Fruit fly (Drosophila melanogaster) whole organism, embryonic: ENCODE measurements around the gene CG2611.

ENCODE experiments used
- Abd-B ChIP-seq: fragments of 200-800 bp; sonication (Bioruptor generic); optimal IDR thresholded peaks from 2 replicates; lab custom pipeline; 2018; ENCODE audit warnings: missing biosample characterization, mild to moderate bottlenecking, missing genetic modification characterization, moderate library complexity
- Asciz ChIP-seq: fragments of 200-800 bp; sonication (Bioruptor generic); optimal IDR thresholded peaks from 2 replicates; lab custom pipeline; 2017; ENCODE audit warnings: missing biosample characterization, mild to moderate bottlenecking, missing genetic modification characterization, missing genetic modification reagents
- Atf3 ChIP-seq: fragments of 200-800 bp; sonication (Bioruptor generic); optimal IDR thresholded peaks from 3 replicates; lab custom pipeline; 2016; ENCODE audit warnings: missing biosample characterization, missing genetic modification characterization
- Bgb ChIP-seq: fragments of 200-800 bp; sonication (Bioruptor generic); IDR thresholded peaks from 2 replicates; pipeline ENCODE4 v1.3.6; 2022; ENCODE audit warnings: missing biosample characterization, missing genetic modification characterization; ENCODE audit not compliant: partially characterized antibody
- C15 ChIP-seq: fragments of 200-800 bp; sonication (Bioruptor generic); IDR thresholded peaks from 3 replicates; pipeline ENCODE4 v1.3.6; 2022; ENCODE audit warnings: missing biosample characterization, missing genetic modification characterization
- CG10209 ChIP-seq: fragments of 200-800 bp; sonication (Bioruptor generic); optimal IDR thresholded peaks from 3 replicates; lab custom pipeline; 2017; ENCODE audit warnings: missing biosample characterization, mild to moderate bottlenecking, missing genetic modification characterization, missing genetic modification reagents
- CG10321 ChIP-seq: fragments of 200-800 bp; sonication (Bioruptor generic); IDR thresholded peaks from 2 replicates; pipeline ENCODE4 v1.3.6; 2022; ENCODE audit warnings: missing biosample characterization, missing genetic modification characterization
- CG10979 ChIP-seq: fragments of 200-800 bp; sonication (Bioruptor generic); optimal IDR thresholded peaks from 2 replicates; lab custom pipeline; 2018; ENCODE audit warnings: missing biosample characterization, mild to moderate bottlenecking, missing genetic modification characterization, moderate library complexity
- CG11723 ChIP-seq: fragments of 200-800 bp; sonication (Bioruptor generic); optimal IDR thresholded peaks from 2 replicates; lab custom pipeline; 2017; ENCODE audit warnings: missing biosample characterization, mild to moderate bottlenecking, missing genetic modification characterization
- CG12391 ChIP-seq: fragments of 200-800 bp; sonication (Bioruptor generic); optimal IDR thresholded peaks from 3 replicates; lab custom pipeline; 2018; ENCODE audit warnings: missing biosample characterization, mild to moderate bottlenecking, missing genetic modification characterization, moderate library complexity
- CG12659 ChIP-seq: fragments of 200-800 bp; sonication (Bioruptor generic); optimal IDR thresholded peaks from 3 replicates; lab custom pipeline; 2017; ENCODE audit warnings: mild to moderate bottlenecking, missing biosample characterization, missing genetic modification reagents, missing genetic modification characterization
- CG13123 ChIP-seq: fragments of 200-800 bp; sonication (Bioruptor generic); optimal IDR thresholded peaks from 2 replicates; lab custom pipeline; 2016; ENCODE audit warnings: missing biosample characterization, missing genetic modification characterization
- CG14014 ChIP-seq: fragments of 200-800 bp; sonication (Bioruptor generic); IDR thresholded peaks from 2 replicates; pipeline ENCODE4 v1.3.6; 2022; ENCODE audit warnings: missing biosample characterization, missing genetic modification characterization
- CG15269 ChIP-seq: fragments of 200-800 bp; sonication (Bioruptor generic); optimal IDR thresholded peaks from 2 replicates; lab custom pipeline; 2018; ENCODE audit warnings: missing biosample characterization, mild to moderate bottlenecking, missing genetic modification characterization, moderate library complexity
- CG1602 ChIP-seq: fragments of 200-800 bp; sonication (Bioruptor generic); optimal IDR thresholded peaks from 3 replicates; lab custom pipeline; 2016; ENCODE audit warnings: missing biosample characterization, missing genetic modification characterization
- CG16863 ChIP-seq: fragments of 200-800 bp; sonication (Bioruptor generic); optimal IDR thresholded peaks from 3 replicates; lab custom pipeline; 2016; ENCODE audit warnings: missing biosample characterization, missing genetic modification characterization
- CG18011 ChIP-seq: fragments of 200-800 bp; sonication (Bioruptor generic); optimal IDR thresholded peaks from 2 replicates; lab custom pipeline; 2017; ENCODE audit warnings: missing biosample characterization, missing genetic modification characterization, mild to moderate bottlenecking, moderate library complexity, missing genotype
- CG18619 ChIP-seq: fragments of 200-800 bp; sonication (Bioruptor generic); optimal IDR thresholded peaks from 3 replicates; lab custom pipeline; 2017; ENCODE audit warnings: missing biosample characterization, mild to moderate bottlenecking, missing genetic modification characterization
- CG2120 ChIP-seq: fragments of 200-800 bp; sonication (Bioruptor generic); optimal IDR thresholded peaks from 3 replicates; lab custom pipeline; 2016; ENCODE audit warnings: missing biosample characterization, missing genetic modification characterization
- CG3065 ChIP-seq: fragments of 200-800 bp; sonication (Bioruptor generic); optimal IDR thresholded peaks from 2 replicates; lab custom pipeline; 2016; ENCODE audit warnings: missing biosample characterization, missing genetic modification characterization
- CG31441 ChIP-seq: fragments of 200-800 bp; sonication (Bioruptor generic); IDR thresholded peaks from 2 replicates; pipeline ENCODE4 v1.3.6; 2022; ENCODE audit warnings: missing biosample characterization, missing genetic modification characterization
- CG33213 ChIP-seq: fragments of 200-800 bp; sonication (Bioruptor generic); optimal IDR thresholded peaks from 3 replicates; lab custom pipeline; 2016; ENCODE audit warnings: missing biosample characterization, missing genetic modification characterization
- CG33557 ChIP-seq: fragments of 200-800 bp; sonication (Bioruptor generic); optimal IDR thresholded peaks from 2 replicates; lab custom pipeline; 2019; ENCODE audit warnings: missing biosample characterization, mild to moderate bottlenecking, missing genetic modification characterization, moderate library complexity
- CG7928 ChIP-seq: fragments of 200-800 bp; sonication (Bioruptor generic); optimal IDR thresholded peaks from 2 replicates; lab custom pipeline; 2017; ENCODE audit warnings: missing biosample characterization, mild to moderate bottlenecking, missing genetic modification characterization
- CG9215 ChIP-seq: fragments of 200-800 bp; sonication (Bioruptor generic); IDR thresholded peaks from 2 replicates; pipeline ENCODE4 v1.3.6; 2022; ENCODE audit warnings: missing biosample characterization, missing genetic modification characterization
- CG9797 ChIP-seq: fragments of 200-800 bp; sonication (Bioruptor generic); optimal IDR thresholded peaks from 3 replicates; lab custom pipeline; 2018; ENCODE audit warnings: missing biosample characterization, mild to moderate bottlenecking, missing genetic modification characterization
- Elba2 ChIP-seq: fragments of 200-800 bp; sonication (Bioruptor generic); optimal IDR thresholded peaks from 3 replicates; lab custom pipeline; 2016; ENCODE audit warnings: missing biosample characterization, missing genetic modification characterization
- Fer2 ChIP-seq: fragments of 200-800 bp; sonication (Bioruptor generic); optimal IDR thresholded peaks from 2 replicates; lab custom pipeline; 2018; ENCODE audit warnings: missing biosample characterization, mild to moderate bottlenecking, missing genetic modification characterization, moderate library complexity
- H15 ChIP-seq: fragments of 200-800 bp; sonication (Bioruptor generic); IDR thresholded peaks from 3 replicates; pipeline ENCODE4 v1.3.6; 2022; ENCODE audit warnings: missing biosample characterization, missing genetic modification characterization
- Sin3A ChIP-seq: fragments of >200 bp; optimal IDR thresholded peaks from 2 replicates; lab custom pipeline; 2018
- Sry-β ChIP-seq: fragments of 200-800 bp; sonication (Bioruptor generic); optimal IDR thresholded peaks from 2 replicates; lab custom pipeline; 2018; ENCODE audit warnings: missing biosample characterization, mild to moderate bottlenecking, missing genetic modification characterization, moderate library complexity
- Usf ChIP-seq: fragments of 200-800 bp; sonication (Bioruptor generic); optimal IDR thresholded peaks from 2 replicates; lab custom pipeline; 2017; ENCODE audit warnings: missing genotype, missing biosample characterization, missing genetic modification characterization
- ara ChIP-seq: fragments of 200-800 bp; sonication (Bioruptor generic); IDR thresholded peaks from 2 replicates; pipeline ENCODE4 v1.3.6; 2022; ENCODE audit warnings: missing biosample characterization, missing genetic modification characterization
- cwo ChIP-seq: fragments of 200-800 bp; sonication (Bioruptor generic); optimal IDR thresholded peaks from 3 replicates; lab custom pipeline; 2017; ENCODE audit warnings: missing biosample characterization, missing genetic modification characterization, mild to moderate bottlenecking, moderate library complexity, missing genetic modification reagents
- emc ChIP-seq: fragments of 200-800 bp; sonication (Bioruptor generic); optimal IDR thresholded peaks from 2 replicates; lab custom pipeline; 2016; ENCODE audit warnings: missing biosample characterization, missing genetic modification characterization
- gsb-n ChIP-seq: fragments of 200-800 bp; sonication (Bioruptor generic); optimal IDR thresholded peaks from 3 replicates; lab custom pipeline; 2018; ENCODE audit warnings: missing biosample characterization, mild to moderate bottlenecking, missing genetic modification characterization
- gt ChIP-seq: fragments of 200-800 bp; sonication (Bioruptor generic); IDR thresholded peaks from 2 replicates; pipeline ENCODE4 v1.3.6; 2022; ENCODE audit warnings: missing biosample characterization, missing genetic modification characterization
- lab ChIP-seq: fragments of 200-800 bp; sonication (Bioruptor generic); optimal IDR thresholded peaks from 3 replicates; lab custom pipeline; 2017; ENCODE audit warnings: missing biosample characterization, missing genetic modification characterization, mild to moderate bottlenecking, moderate library complexity, missing genetic modification reagents
- nerfin-2 ChIP-seq: fragments of 200-800 bp; sonication (Bioruptor generic); IDR thresholded peaks from 2 replicates; pipeline ENCODE4 v1.3.6; 2022; ENCODE audit warnings: missing biosample characterization, missing genetic modification characterization; ENCODE audit not compliant: partially characterized antibody
- pita ChIP-seq: fragments of 200-800 bp; sonication (Bioruptor generic); optimal IDR thresholded peaks from 2 replicates; lab custom pipeline; 2017; ENCODE audit warnings: missing biosample characterization, mild to moderate bottlenecking, missing genetic modification characterization
- row ChIP-seq: fragments of 200-800 bp; sonication (Bioruptor generic); IDR thresholded peaks from 3 replicates; pipeline ENCODE4 v1.3.6; 2022; ENCODE audit warnings: missing biosample characterization, missing genetic modification characterization
- salm ChIP-seq: fragments of 200-800 bp; sonication (Bioruptor generic); optimal IDR thresholded peaks from 2 replicates; lab custom pipeline; 2018; ENCODE audit warnings: missing biosample characterization, mild to moderate bottlenecking, missing genetic modification characterization
- sd ChIP-seq: fragments of 200-800 bp; sonication (Bioruptor generic); optimal IDR thresholded peaks from 3 replicates; lab custom pipeline; 2018; ENCODE audit warnings: missing biosample characterization, mild to moderate bottlenecking, missing genetic modification characterization, moderate library complexity
- sisA ChIP-seq: fragments of 200-800 bp; sonication (Bioruptor generic); IDR thresholded peaks from 2 replicates; pipeline ENCODE4 v1.3.6; 2022; ENCODE audit warnings: missing biosample characterization, missing genetic modification characterization
- so ChIP-seq: fragments of 200-800 bp; sonication (Bioruptor generic); IDR thresholded peaks from 3 replicates; pipeline ENCODE4 v1.3.6; 2022; ENCODE audit warnings: missing biosample characterization, missing genetic modification characterization
- unc-4 ChIP-seq: fragments of 200-800 bp; sonication (Bioruptor generic); IDR thresholded peaks from 2 replicates; pipeline ENCODE4 v1.3.6; 2022; ENCODE audit warnings: missing biosample characterization, missing genetic modification characterization; ENCODE audit not compliant: partially characterized antibody
- unpg ChIP-seq: fragments of 200-800 bp; sonication (Bioruptor generic); optimal IDR thresholded peaks from 3 replicates; lab custom pipeline; 2018; ENCODE audit warnings: missing biosample characterization, mild to moderate bottlenecking, missing genetic modification characterization, moderate library complexity
- vnd ChIP-seq: fragments of 200-800 bp; sonication (Bioruptor generic); IDR thresholded peaks from 3 replicates; pipeline ENCODE4 v1.3.6; 2022; ENCODE audit warnings: missing biosample characterization, missing genetic modification characterization; ENCODE audit not compliant: partially characterized antibody

CG2611 gene

DNA sequence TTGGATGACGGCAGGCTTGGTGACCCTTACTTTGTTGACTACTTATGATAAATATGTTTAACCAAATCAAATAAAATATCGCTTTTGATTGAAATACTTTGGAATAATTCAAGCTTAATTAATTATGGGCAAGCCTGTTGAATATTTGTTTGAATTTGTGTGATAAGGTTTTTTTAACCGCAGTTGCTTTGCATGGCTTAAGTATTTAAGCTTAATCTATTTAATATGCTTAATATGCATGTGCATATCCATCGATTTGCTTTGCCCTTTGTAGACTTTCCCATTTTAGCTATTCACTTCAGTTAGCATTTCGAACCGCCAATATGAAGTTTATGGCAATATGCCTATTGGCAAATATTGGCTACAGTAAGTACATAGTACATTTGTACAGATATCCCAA lies 9.4 kb upstream of the CG2611 start, which contains the start of gene Sfp38D:
Gene Sfp38D (plus strand): TSS at position 301 of the 400 bp plus-strand sequence.
- TF ChIP-seq CG15269 (tag; lab: Kevin White, UChicago) (no peak), Elba2 (peak; percentile 38), CG9215 (no peak)

DNA sequence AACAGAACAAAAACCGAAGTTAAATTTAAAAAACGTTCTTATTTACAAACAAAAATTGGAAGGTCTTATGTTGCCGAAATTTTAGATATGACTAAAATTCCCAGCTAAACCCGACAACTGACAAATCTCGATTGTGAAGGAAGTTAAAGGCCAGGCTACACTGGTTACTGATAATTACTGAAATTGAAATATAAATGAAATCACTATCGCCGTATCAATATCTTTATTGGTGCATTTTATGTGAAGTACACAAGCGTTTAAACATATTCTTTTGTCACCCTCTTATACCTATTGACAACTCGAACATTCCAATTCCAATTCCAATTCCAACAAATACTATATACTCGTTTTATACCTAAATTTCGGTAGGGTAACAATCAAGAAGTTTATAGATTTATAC lies 6.8 kb upstream of the CG2611 start, which contains the start of gene CG17470:
Gene CG17470 (minus strand): TSS at position 101 of the 400 bp plus-strand sequence.
- TF ChIP-seq CG16863 (GFP tag; lab: Kevin White, UChicago) (no peak), gsb-n (tag; lab: Kevin White, UChicago) (no peak), CG10321 (GFP tag; lab: Robert Waterston, UW) (no peak), CG18011 (GFP tag; lab: Kevin White, UChicago) (no peak), CG13123 (GFP tag; lab: Kevin White, UChicago) (no peak), cwo (GFP tag; lab: Kevin White, UChicago) (no peak), row (GFP tag; lab: Robert Waterston, UW) (no peak), CG10209 (no peak), lab (GFP tag; lab: Kevin White, UChicago) (no peak), pita (no peak), CG12391 (no peak), so (no peak), CG12659 (GFP tag; lab: Kevin White, UChicago) (no peak), salm (no peak), CG9797 (GFP tag; lab: Kevin White, UChicago) (no peak), Usf (GFP tag; lab: Kevin White, UChicago) (no peak)

DNA sequence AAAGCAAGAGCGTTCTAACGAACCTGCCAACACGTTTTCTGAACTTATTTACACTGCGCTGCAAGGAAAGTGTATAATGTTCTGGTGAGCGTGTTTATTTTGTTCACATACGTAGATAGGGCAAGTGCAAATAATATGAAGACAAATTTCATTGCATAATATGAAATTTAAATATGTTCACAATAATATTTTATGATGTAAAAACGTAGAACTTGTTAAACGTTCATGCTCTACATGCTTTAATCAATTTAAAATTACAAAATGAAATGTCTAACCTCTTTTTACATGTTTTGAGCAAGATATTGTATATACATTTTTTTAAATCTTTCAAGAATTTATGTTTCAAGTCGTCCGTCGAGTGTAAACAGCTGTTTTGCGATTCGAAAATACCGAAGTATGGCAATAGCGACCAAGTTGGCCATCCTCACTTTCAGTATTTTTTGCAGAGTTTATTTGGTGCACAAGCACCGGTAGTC lies 4.6 kb upstream of the CG2611 start, which contains the start of the genes phr6-4 and CG2608:
Gene phr6-4 (minus strand): TSS at position 398 of the 476 bp plus-strand sequence.
Gene CG2608 (plus strand): TSS at position 429 of the 476 bp plus-strand sequence.
- TF ChIP-seq CG3065 (GFP tag; lab: Kevin White, UChicago) = peak; percentile 86
- TF ChIP-seq sisA (GFP tag; lab: Robert Waterston, UW) = peak; percentile 80
- TF ChIP-seq CG33557 = peak; percentile 93
- TF ChIP-seq unc-4 (GFP tag; lab: Robert Waterston, UW) = no peak
- peak; percentile 67; the same call in 2 of the 3 replicates for TF ChIP-seq H15 (GFP tag; lab: Robert Waterston, UW)
- peak; percentile 85 for TF ChIP-seq CG14014
- peak; percentile 95 for TF ChIP-seq CG2120 (GFP tag; lab: Kevin White, UChicago)
- peak; percentile 94 for TF ChIP-seq unpg (GFP tag; lab: Kevin White, UChicago)
- peak; percentile 80; the same call in 1 of the 2 replicates for TF ChIP-seq ara (GFP tag; lab: Robert Waterston, UW)
- peak; percentile 71 for TF ChIP-seq CG7928
- peak; percentile 93 for TF ChIP-seq CG10979 (tag; lab: Kevin White, UChicago)
- TF ChIP-seq Atf3 (GFP tag; lab: Kevin White, UChicago) = peak; percentile 73
- TF ChIP-seq CG16863 (GFP tag; lab: Kevin White, UChicago) = peak; percentile 77
- TF ChIP-seq CG1602 = peak; percentile 92
- TF ChIP-seq Fer2 (tag; lab: Kevin White, UChicago) = peak; percentile 91
- TF ChIP-seq nerfin-2 (GFP tag; lab: Robert Waterston, UW) = no peak
- TF ChIP-seq CG33213 (GFP tag; lab: Kevin White, UChicago) = peak; percentile 67
- TF ChIP-seq CG18619 = peak; percentile 93
- TF ChIP-seq emc (GFP tag; lab: Kevin White, UChicago) = peak; percentile 62
- TF ChIP-seq Abd-B (GFP tag; lab: Kevin White, UChicago) = peak; percentile 94
- peak; percentile 94 for TF ChIP-seq CG31441 (GFP tag; lab: Robert Waterston, UW)
- peak; percentile 91 for TF ChIP-seq Asciz
- no peak for TF ChIP-seq vnd (GFP tag; lab: Robert Waterston, UW)
- TF ChIP-seq Sry-β (GFP tag; lab: Kevin White, UChicago) = peak; percentile 41
- TF ChIP-seq sd = no peak
- no peak for TF ChIP-seq Bgb
- TF ChIP-seq gt (GFP tag; lab: Robert Waterston, UW) = peak; percentile 64
- peak; percentile 86 for TF ChIP-seq CG11723 (GFP tag; lab: Kevin White, UChicago)
- TF ChIP-seq Sin3A (lab: Kevin White, UChicago) = no peak
- peak; percentile 69; the same call in 1 of the 3 replicates for TF ChIP-seq C15 (GFP tag; lab: Robert Waterston, UW)
